Worm (Caenorhabditis elegans) whole organism, late embryonic: ENCODE measurements around the gene F52D10.2.

Experiments
- F13H6.1 ChIP-seq: sonication (generic microtip); optimal IDR thresholded peaks from 2 replicates; lab custom pipeline; 2016; ENCODE audit warnings: missing genetic modification characterization, missing compliant biosample characterization
- K09A11.1 ChIP-seq: sonication (generic microtip); optimal IDR thresholded peaks from 2 replicates; lab custom pipeline; 2017; ENCODE audit warnings: antibody characterized with exemption, mild to moderate bottlenecking, missing genetic modification characterization, missing compliant biosample characterization; ENCODE audit not compliant: insufficient read depth
- Y22D7AL.16 ChIP-seq: sonication (generic microtip); optimal IDR thresholded peaks from 2 replicates; lab custom pipeline; 2016; ENCODE audit warnings: missing genetic modification characterization, missing compliant biosample characterization
- ama-1 ChIP-seq: fragments of 150-350 bp; optimal IDR thresholded peaks from 2 replicates; lab custom pipeline; 2014
- ceh-19 ChIP-seq: fragments of 200-800 bp; sonication (Bioruptor generic); optimal IDR thresholded peaks from 2 replicates; lab custom pipeline; 2018; ENCODE audit warnings: mild to moderate bottlenecking, missing genetic modification characterization, missing compliant biosample characterization
- ceh-30 ChIP-seq: fragments of 150-350 bp; optimal IDR thresholded peaks from 2 replicates; lab custom pipeline; 2014; ENCODE audit warnings: missing biosample characterization, missing genetic modification characterization
- elt-2 ChIP-seq: sonication (generic microtip); optimal IDR thresholded peaks from 2 replicates; lab custom pipeline; 2016; ENCODE audit warnings: missing genetic modification reagents, missing genetic modification characterization, missing compliant biosample characterization
- ets-4 ChIP-seq: sonication (generic microtip); optimal IDR thresholded peaks from 2 replicates; lab custom pipeline; 2016; ENCODE audit warnings: missing genetic modification characterization, missing compliant biosample characterization
- fkh-10 ChIP-seq: fragments of 150-350 bp; optimal IDR thresholded peaks from 2 replicates; lab custom pipeline; 2014; ENCODE audit warnings: missing biosample characterization, missing genetic modification reagents, missing genetic modification characterization
- pha-4 ChIP-seq: fragments of 150-350 bp; optimal IDR thresholded peaks from 2 replicates; lab custom pipeline; 2018; ENCODE audit warnings: missing biosample characterization, missing genetic modification reagents, missing genetic modification characterization
- sdc-2 ChIP-seq: sonication (generic microtip); optimal IDR thresholded peaks from 2 replicates; lab custom pipeline; 2016; ENCODE audit warnings: missing genotype, missing genetic modification characterization, missing compliant biosample characterization
- tbx-2 ChIP-seq: sonication (generic microtip); optimal IDR thresholded peaks from 2 replicates; lab custom pipeline; 2016; ENCODE audit warnings: missing genetic modification characterization, missing compliant biosample characterization

DNA sequence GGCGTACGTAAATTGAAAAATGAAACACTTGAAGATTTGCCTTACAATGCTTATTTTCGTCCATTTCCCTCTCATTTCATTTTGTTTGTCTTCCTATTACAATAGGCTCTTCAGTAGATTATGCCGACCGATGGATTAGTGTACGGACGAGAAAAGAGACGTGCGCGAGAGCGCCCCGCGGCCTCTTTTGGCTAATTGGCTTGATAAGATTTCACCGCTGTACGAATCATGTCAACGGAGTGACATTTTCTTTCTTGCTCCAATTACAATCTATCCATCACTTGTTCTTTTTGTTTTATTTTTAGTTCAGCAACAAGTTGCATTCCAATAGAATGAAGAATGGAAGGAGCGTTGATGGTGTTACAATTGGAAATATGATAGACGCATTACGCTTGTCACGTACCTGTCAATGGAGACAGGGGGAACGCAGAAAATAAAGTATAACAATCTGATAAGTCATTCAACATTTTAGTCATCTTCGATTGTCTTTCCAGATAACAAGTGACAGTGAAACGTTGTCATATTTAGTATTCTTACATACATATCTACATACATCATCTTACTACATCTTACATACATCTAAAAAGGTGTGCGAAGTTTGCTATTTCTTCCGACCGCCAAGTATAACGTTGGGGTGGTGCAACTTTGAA is 16.7 kb upstream of the F52D10.2 start:
- TF ChIP-seq fkh-10 (no peak), F13H6.1 (tag; lab: Kevin White, UChicago) (no peak), elt-2 (tag; lab: Kevin White, UChicago) (no peak), ceh-19 (GFP tag; lab: Kevin White, UChicago) (no peak), pha-4 (tag; lab: Kevin White, UChicago) (no peak), K09A11.1 (tag; lab: Kevin White, UChicago) (no peak), ets-4 (no peak), ama-1 (lab: Kevin White, UChicago) (no peak), tbx-2 (tag; lab: Kevin White, UChicago) (peak; percentile 31), ceh-30 (tag; lab: Kevin White, UChicago) (no peak), Y22D7AL.16 (tag; lab: Kevin White, UChicago) (no peak), sdc-2 (tag; lab: Kevin White, UChicago) (no peak)
